Fruit fly (Drosophila melanogaster): ENCODE results near the gene CG2887.

The CG2887 gene

DNA sequence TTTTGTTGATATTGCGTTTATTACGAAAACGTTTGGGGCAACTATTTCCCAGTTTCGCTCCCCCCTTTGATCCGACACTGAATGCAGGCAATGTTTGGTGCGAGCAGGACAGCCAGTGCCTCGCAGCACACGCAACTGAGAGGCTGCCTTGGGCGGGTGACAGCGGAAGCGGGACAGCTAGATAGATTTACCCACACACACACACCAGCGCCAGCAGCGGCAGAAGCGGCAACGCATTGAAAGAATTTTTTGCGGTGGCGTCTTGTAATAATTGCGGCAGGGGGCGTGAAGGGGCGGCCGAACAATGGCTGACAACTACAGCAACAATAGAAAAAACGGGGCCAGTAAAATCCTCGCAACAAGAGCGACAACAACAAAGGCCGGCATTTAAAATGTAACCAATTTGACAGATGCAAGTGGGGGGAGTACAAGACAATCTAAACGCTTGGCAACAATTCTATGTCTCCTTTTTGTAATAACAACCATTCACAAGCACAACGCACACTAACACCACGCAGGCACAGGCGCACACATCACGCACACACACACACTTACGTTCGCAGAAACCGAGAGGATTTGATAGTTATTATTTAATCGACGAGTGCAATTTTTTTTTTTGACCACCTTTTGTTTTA lies 5.6 kb downstream of the CG2887 start (continued):
- no peak for TF ChIP-seq HLH4C (GFP tag; IDR thresholded peaks at IDR 0.05; ENCODE audit: partially characterized antibody)
- no peak for TF ChIP-seq Blimp-1 (GFP tag; optimal IDR thresholded peaks at IDR 0.05)
- TF ChIP-seq stwl (tag; optimal IDR thresholded peaks at IDR 0.05), result peak; percentile 35
- TF ChIP-seq kni (GFP tag; optimal IDR thresholded peaks at IDR 0.05), result peak; percentile 10
- TF ChIP-seq CG34224 (GFP tag; IDR thresholded peaks at IDR 0.05; ENCODE audit: partially characterized antibody), result peak; percentile 36; the same call in 1 of the 3 replicates
- TF ChIP-seq CG3838 (GFP tag; optimal IDR thresholded peaks at IDR 0.05), result peak; percentile 93
- peak; percentile 9 for TF ChIP-seq nom (GFP tag; optimal IDR thresholded peaks at IDR 0.05)
- no peak for TF ChIP-seq onecut (GFP tag; IDR thresholded peaks at IDR 0.05)
- peak; percentile 26 for TF ChIP-seq CG9727 (GFP tag; optimal IDR thresholded peaks at IDR 0.05)
- no peak for TF ChIP-seq Kr (GFP tag; optimal IDR thresholded peaks at IDR 0.05)
- peak; percentile 81 for TF ChIP-seq YL-1 (GFP tag; optimal IDR thresholded peaks at IDR 0.05)
- no peak for TF ChIP-seq CG12219 (GFP tag; optimal IDR thresholded peaks at IDR 0.05)
- TF ChIP-seq CG32532 (GFP tag; IDR thresholded peaks at IDR 0.05), result 0 out of 2 replicates have a peak, but pooled peaks have one; percentile 17
- peak; percentile 47 for TF ChIP-seq CG10543 (GFP tag; optimal IDR thresholded peaks at IDR 0.05)
- TF ChIP-seq otp (GFP tag; IDR thresholded peaks at IDR 0.05), result no peak
- no peak for TF ChIP-seq NfI (GFP tag; optimal IDR thresholded peaks at IDR 0.05)
- no peak for TF ChIP-seq repo (GFP tag; optimal IDR thresholded peaks at IDR 0.05)
- TF ChIP-seq row (GFP tag; IDR thresholded peaks at IDR 0.05), result 0 out of 3 replicates have a peak, but pooled peaks have one; percentile 16
- peak; percentile 18 for TF ChIP-seq chn (GFP tag; optimal IDR thresholded peaks at IDR 0.05)
- TF ChIP-seq CG6765 (GFP tag; optimal IDR thresholded peaks at IDR 0.05), result no peak
- TF ChIP-seq pnt (GFP tag; optimal IDR thresholded peaks at IDR 0.05), result no peak
- peak; percentile 94 for TF ChIP-seq CG1832 (GFP tag; optimal IDR thresholded peaks at IDR 0.05)
- TF ChIP-seq sob (GFP tag; IDR thresholded peaks at IDR 0.05), result peak; percentile 36; the same call in 1 of the 2 replicates
- TF ChIP-seq gsb-n (tag; optimal IDR thresholded peaks at IDR 0.05), result peak; percentile 32
- TF ChIP-seq BtbVII (GFP tag; optimal IDR thresholded peaks at IDR 0.05), result no peak
- TF ChIP-seq MTF-1 (GFP tag; optimal IDR thresholded peaks at IDR 0.05; ENCODE audit: borderline replicate concordance), result no peak
- no peak for TF ChIP-seq tap (tag; optimal IDR thresholded peaks at IDR 0.05)
- peak in 1 of 2 experiments; percentile 69 for TF ChIP-seq Pdp1 (GFP tag; optimal IDR thresholded peaks at IDR 0.05)
- TF ChIP-seq Hsf (GFP tag; optimal IDR thresholded peaks at IDR 0.05), result no peak
- peak; percentile 26 for TF ChIP-seq Nf-YB (GFP tag; optimal IDR thresholded peaks at IDR 0.05)
- TF ChIP-seq sug (tag; optimal IDR thresholded peaks at IDR 0.05), result peak; percentile 41
- peak; percentile 48; the same call in 2 of the 3 replicates for TF ChIP-seq CG6791 (GFP tag; IDR thresholded peaks at IDR 0.05; ENCODE audit: partially characterized antibody)
- no peak for TF ChIP-seq esg (GFP tag; conservative IDR thresholded peaks at IDR 0.05)
- peak; percentile 14; the same call in 1 of the 2 replicates for TF ChIP-seq stc (GFP tag; IDR thresholded peaks at IDR 0.05)
- no peak for TF ChIP-seq tll (GFP tag; optimal IDR thresholded peaks at IDR 0.05)
- TF ChIP-seq dm (GFP tag; optimal IDR thresholded peaks at IDR 0.05), result peak; percentile 15
- TF ChIP-seq CG9817 (tag; optimal IDR thresholded peaks at IDR 0.05), result no peak
- TF ChIP-seq CG10321 (GFP tag; IDR thresholded peaks at IDR 0.05), result peak; percentile 98
- peak; percentile 43; the same call in 1 of the 2 replicates for TF ChIP-seq CG42726 (GFP tag; IDR thresholded peaks at IDR 0.05; ENCODE audit: partially characterized antibody)
- TF ChIP-seq HLH54F (GFP tag; optimal IDR thresholded peaks at IDR 0.05), result peak; percentile 3
- TF ChIP-seq Scr (GFP tag; IDR thresholded peaks at IDR 0.05; ENCODE audit: partially characterized antibody), result peak; percentile 21; the same call in 1 of the 2 replicates
- TF ChIP-seq GATAe (GFP tag; conservative IDR thresholded peaks at IDR 0.05), result no peak
- TF ChIP-seq CG31441 (GFP tag; IDR thresholded peaks at IDR 0.05), result no peak
- TF ChIP-seq hb (GFP tag; IDR thresholded peaks at IDR 0.05; ENCODE audit: partially characterized antibody), result no peak
- no peak for TF ChIP-seq HHEX (GFP tag; optimal IDR thresholded peaks at IDR 0.05)
- TF ChIP-seq HLH3B (GFP tag; IDR thresholded peaks at IDR 0.05), result no peak
- peak; percentile 46; the same call in 1 of the 2 replicates for TF ChIP-seq rib (GFP tag; IDR thresholded peaks at IDR 0.05)
- peak; percentile 40 for TF ChIP-seq mirr (GFP tag; optimal IDR thresholded peaks at IDR 0.05)
